Worm (Caenorhabditis elegans) whole organism, L4 larva: ENCODE data around the gene ddi-1.

Experiments used
- F49E8.2 ChIP-seq: sonication (generic microtip); optimal IDR thresholded peaks from 2 replicates; lab custom pipeline; 2016; ENCODE audit warnings: missing compliant biosample characterization, mild to moderate bottlenecking, missing genetic modification characterization, borderline replicate concordance
- T26A8.4 ChIP-seq: fragments of 200-800 bp; sonication (Bioruptor generic); IDR thresholded peaks from 2 replicates; pipeline ENCODE4 v1.3.6; 2022; ENCODE audit warnings: missing genetic modification characterization, missing compliant biosample characterization
- Y48G9A.11 ChIP-seq: fragments of 200-800 bp; sonication (Bioruptor generic); IDR thresholded peaks from 2 replicates; pipeline ENCODE4 v1.3.6; 2022; ENCODE audit warnings: missing genetic modification reagents, missing genetic modification characterization, missing compliant biosample characterization
- Y5F2A.4 ChIP-seq: fragments of 200-800 bp; sonication (Bioruptor generic); optimal IDR thresholded peaks from 2 replicates; lab custom pipeline; 2018; ENCODE audit warnings: mild to moderate bottlenecking, missing genetic modification characterization, missing compliant biosample characterization
- ZK337.2 ChIP-seq: fragments of 200-800 bp; sonication (Bioruptor generic); IDR thresholded peaks from 2 replicates; pipeline ENCODE4 v1.3.6; 2022; ENCODE audit warnings: missing genetic modification reagents, missing genetic modification characterization, missing compliant biosample characterization
- ama-1 ChIP-seq: fragments of 150-350 bp; optimal IDR thresholded peaks from 2 replicates; lab custom pipeline; 2014; ENCODE audit warnings: inconsistent platforms, mixed read lengths
- ceh-28 ChIP-seq: fragments of 150-350 bp; optimal IDR thresholded peaks from 2 replicates; lab custom pipeline; 2014; ENCODE audit warnings: missing biosample characterization, missing genetic modification reagents, missing genetic modification characterization
- ceh-32 ChIP-seq: sonication (generic microtip); optimal IDR thresholded peaks from 2 replicates; lab custom pipeline; 2016; ENCODE audit warnings: mild to moderate bottlenecking, missing genetic modification characterization, missing compliant biosample characterization; ENCODE audit not compliant: poor library complexity
- ceh-44 ChIP-seq: fragments of 200-800 bp; sonication (Bioruptor generic); IDR thresholded peaks from 2 replicates; pipeline ENCODE4 v1.3.6; 2022; ENCODE audit warnings: missing genetic modification reagents, missing genetic modification characterization, missing compliant biosample characterization
- ceh-82 ChIP-seq: sonication (generic microtip); optimal IDR thresholded peaks from 2 replicates; lab custom pipeline; 2017; ENCODE audit warnings: missing biosample characterization, missing genetic modification characterization
- daf-16 ChIP-seq, 3 experiments: sonication (generic microtip); optimal IDR thresholded peaks; 2 replicates each; lab custom pipeline; 2016 to 2017; ENCODE audit warnings: missing genetic modification characterization in 3 of 3, missing genetic modification reagents in 3 of 3, mild to moderate bottlenecking in 2 of 3, missing compliant biosample characterization in 2 of 3, missing biosample characterization in 1 of 3, moderate library complexity in 1 of 3
- daf-8 ChIP-seq: fragments of 200-800 bp; sonication (Bioruptor generic); IDR thresholded peaks from 2 replicates; pipeline ENCODE4 v1.3.6; 2022; ENCODE audit warnings: missing genetic modification characterization, missing compliant biosample characterization
- dmd-9 ChIP-seq: fragments of 200-800 bp; sonication (Bioruptor generic); IDR thresholded peaks from 2 replicates; pipeline ENCODE4 v1.3.6; 2022; ENCODE audit warnings: missing genetic modification reagents, missing genetic modification characterization, missing compliant biosample characterization
- dpl-1 ChIP-seq: fragments of 150-350 bp; optimal IDR thresholded peaks from 2 replicates; lab custom pipeline; 2014; ENCODE audit warnings: missing biosample characterization, missing genetic modification reagents, missing genetic modification characterization
- gei-8 ChIP-seq: fragments of 200-800 bp; sonication (Bioruptor generic); optimal IDR thresholded peaks from 2 replicates; lab custom pipeline; 2018; ENCODE audit warnings: mild to moderate bottlenecking, missing genetic modification characterization, missing compliant biosample characterization
- hlh-30 ChIP-seq: sonication (generic microtip); optimal IDR thresholded peaks from 2 replicates; lab custom pipeline; 2017; ENCODE audit warnings: antibody characterized with exemption, mild to moderate bottlenecking, missing genetic modification characterization, missing compliant biosample characterization; ENCODE audit not compliant: insufficient read depth
- hmg-1.1 ChIP-seq: fragments of 200-800 bp; sonication (Bioruptor generic); IDR thresholded peaks from 2 replicates; pipeline ENCODE4 v1.3.6; 2022; ENCODE audit warnings: missing genetic modification reagents, missing genetic modification characterization, missing compliant biosample characterization
- lin-1 ChIP-seq: fragments of 200-800 bp; sonication (Bioruptor generic); IDR thresholded peaks from 2 replicates; pipeline ENCODE4 v1.3.6; 2022; ENCODE audit warnings: missing genetic modification reagents, missing genetic modification characterization, missing compliant biosample characterization
- lin-15B ChIP-seq: fragments of 150-350 bp; sonication (generic microtip); optimal IDR thresholded peaks from 3 replicates; lab custom pipeline; 2014; ENCODE audit warnings: missing biosample characterization, missing genetic modification characterization
- lir-3 ChIP-seq: sonication (generic microtip); optimal IDR thresholded peaks from 2 replicates; lab custom pipeline; 2016; ENCODE audit warnings: mild to moderate bottlenecking, missing genetic modification characterization, missing compliant biosample characterization
- nhr-102 ChIP-seq: sonication (generic microtip); optimal IDR thresholded peaks from 2 replicates; lab custom pipeline; 2016; ENCODE audit warnings: mild to moderate bottlenecking, missing genetic modification characterization, moderate library complexity, missing compliant biosample characterization
- nhr-111 ChIP-seq: fragments of 200-800 bp; sonication (Bioruptor generic); optimal IDR thresholded peaks from 2 replicates; lab custom pipeline; 2018; ENCODE audit warnings: mild to moderate bottlenecking, missing genetic modification characterization, missing compliant biosample characterization
- nhr-28 ChIP-seq: fragments of 150-350 bp; optimal IDR thresholded peaks from 2 replicates; lab custom pipeline; 2014; ENCODE audit warnings: missing biosample characterization, missing genetic modification characterization
- nhr-48 ChIP-seq: sonication (generic microtip); optimal IDR thresholded peaks from 2 replicates; lab custom pipeline; 2016; ENCODE audit warnings: mild to moderate bottlenecking, missing genetic modification characterization, missing compliant biosample characterization
- nhr-77 ChIP-seq: fragments of 150-350 bp; optimal IDR thresholded peaks from 2 replicates; lab custom pipeline; 2014; ENCODE audit warnings: missing biosample characterization, missing genetic modification characterization
- pha-4 ChIP-seq, 2 experiments: fragments of 150-350 bp in 1 of 2; fragments of 200-800 bp in 1 of 2; sonication (Bioruptor generic) in 1 of 2; IDR thresholded peaks in 1 of 2; optimal IDR thresholded peaks in 1 of 2; 2 replicates each; pipeline versions ENCODE4 v1.3.6 to Lab custom; 2014 to 2022; ENCODE audit warnings: missing genetic modification characterization in 2 of 2, missing genetic modification reagents in 2 of 2, missing biosample characterization in 1 of 2, missing compliant biosample characterization in 1 of 2
- rbr-2 ChIP-seq: sonication (generic microtip); optimal IDR thresholded peaks from 2 replicates; lab custom pipeline; 2016; ENCODE audit warnings: missing genotype, missing genetic modification characterization, missing compliant biosample characterization
- snpc-1.2 ChIP-seq: fragments of 200-800 bp; sonication (Bioruptor generic); IDR thresholded peaks from 2 replicates; pipeline ENCODE4 v1.3.6; 2022; ENCODE audit warnings: missing genetic modification reagents, missing genetic modification characterization, missing compliant biosample characterization
- unc-39 ChIP-seq: sonication (generic microtip); optimal IDR thresholded peaks from 2 replicates; lab custom pipeline; 2017; ENCODE audit warnings: missing biosample characterization, missing genetic modification characterization
- unc-62 ChIP-seq, 3 experiments: fragments of 150-350 bp in 1 of 3; sonication (generic microtip); optimal IDR thresholded peaks in 2 of 3; peaks in 1 of 3; 1 replicate in 1 of 3; 2 replicates in 2 of 3; lab custom pipeline; 2014 to 2017; ENCODE audit warnings: missing biosample characterization in 3 of 3, missing genetic modification characterization in 3 of 3, missing genetic modification reagents in 3 of 3, missing genotype in 1 of 3

The ddi-1 gene

DNA sequence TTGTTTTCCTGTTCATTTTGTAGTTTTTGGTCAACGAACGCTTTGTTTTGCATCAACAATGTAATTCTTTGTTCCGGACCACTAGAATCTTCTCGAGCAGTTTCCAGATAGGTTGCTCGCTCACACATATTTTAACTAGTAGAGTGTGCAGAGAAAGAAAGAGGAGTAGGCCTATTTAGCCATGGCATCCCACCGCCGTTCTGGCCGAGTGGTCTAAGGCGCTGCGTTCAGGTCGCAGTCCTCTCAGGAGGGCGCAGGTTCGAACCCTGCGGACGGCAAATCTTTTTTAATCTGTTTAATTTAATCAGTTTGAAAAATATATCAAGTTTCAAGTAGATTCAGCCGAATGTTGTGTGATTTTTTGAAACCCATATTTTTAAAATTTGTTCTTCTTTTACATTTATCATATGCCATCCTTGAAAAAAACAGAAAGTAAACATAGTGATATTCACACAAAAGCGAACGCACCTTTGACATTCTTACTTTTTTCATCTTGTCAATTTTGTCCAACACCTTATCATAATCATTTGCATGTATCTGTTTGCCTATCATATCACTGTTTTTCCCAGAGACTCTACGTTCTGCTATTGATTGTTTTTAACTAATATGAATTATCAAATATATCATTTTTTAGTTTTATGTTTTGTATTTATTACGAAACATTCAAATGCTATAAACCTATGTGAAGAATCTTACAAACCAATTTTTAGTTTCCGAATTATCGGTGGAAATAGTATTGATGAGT lies 34.1 kb downstream of the ddi-1 start, which contains the start of gene try-3 (continued):
- TF ChIP-seq Y5F2A.4 = peak; percentile 26
- peak; percentile 0 to 45 for TF ChIP-seq daf-16 (GFP tag; optimal IDR thresholded peaks at IDR 0.05; lab: Kevin White, UChicago)
- TF ChIP-seq daf-16 (tag; optimal IDR thresholded peaks at IDR 0.05; lab: Kevin White, UChicago) = peak; percentile 79
- TF ChIP-seq nhr-28 (tag; lab: Kevin White, UChicago) = peak; percentile 52
- peak; percentile 88 for TF ChIP-seq hmg-1.1
- TF ChIP-seq nhr-111 (GFP tag; lab: Kevin White, UChicago) = no peak
- TF ChIP-seq nhr-102 (tag; lab: Kevin White, UChicago) = peak; percentile 46
- TF ChIP-seq, all 104 proteins: peak for 63

DNA sequence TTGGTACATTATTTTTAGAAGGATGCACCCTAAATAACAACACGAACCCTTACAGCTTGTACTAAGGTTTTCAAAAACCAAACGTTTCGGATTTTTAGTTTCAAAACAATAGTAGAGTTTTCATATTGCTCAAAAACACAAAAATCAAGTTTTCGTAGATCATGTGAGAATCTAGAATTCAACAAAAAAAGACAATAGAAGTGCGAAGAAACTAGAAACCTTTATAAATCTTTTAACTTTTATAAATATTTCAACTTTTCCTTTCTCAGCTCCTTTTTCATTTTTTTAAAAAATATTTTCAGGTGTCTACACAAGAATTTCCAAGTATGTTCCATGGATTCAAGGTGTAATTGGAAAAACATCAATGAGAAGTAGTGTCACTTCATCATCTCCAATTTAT lies 37.8 kb downstream of the ddi-1 start, which contains the start of gene best-9:
best-9 (plus strand) TSS at position 301 of the 400 bp plus-strand sequence.
- TF ChIP-seq ZK337.2 (GFP tag; lab: Robert Waterston, UW) = no peak
- no peak for TF ChIP-seq gei-8 (GFP tag; lab: Kevin White, UChicago)
- no peak for TF ChIP-seq ceh-32
- TF ChIP-seq ceh-44 = no peak
- TF ChIP-seq pha-4 (GFP tag; IDR thresholded peaks at IDR 0.05; lab: Robert Waterston, UW) = no peak
- no peak for TF ChIP-seq pha-4 (tag; optimal IDR thresholded peaks at IDR 0.05; lab: Kevin White, UChicago)
- no peak for TF ChIP-seq rbr-2 (tag; lab: Kevin White, UChicago)
- TF ChIP-seq daf-8 (GFP tag; lab: Robert Waterston, UW) = no peak
- no peak for TF ChIP-seq Y48G9A.11 (GFP tag; lab: Robert Waterston, UW)
- TF ChIP-seq ceh-82 (tag; lab: Kevin White, UChicago) = no peak
- no peak for TF ChIP-seq unc-39
- no peak for TF ChIP-seq nhr-77 (tag; lab: Kevin White, UChicago)
- no peak for TF ChIP-seq ceh-28 (tag; lab: Kevin White, UChicago)
- no peak for TF ChIP-seq lir-3
- no peak for TF ChIP-seq F49E8.2 (tag; lab: Kevin White, UChicago)
- TF ChIP-seq T26A8.4 (GFP tag; lab: Robert Waterston, UW) = no peak
- TF ChIP-seq unc-62 (GFP tag; optimal IDR thresholded peaks at IDR 0.05 in 1 of 2; lab: Kevin White, UChicago) = no peak
- TF ChIP-seq unc-62 (tag; optimal IDR thresholded peaks at IDR 0.05; lab: Kevin White, UChicago) = no peak
- TF ChIP-seq dpl-1 (GFP tag; lab: Kevin White, UChicago) = no peak
- TF ChIP-seq lin-1 (GFP tag; lab: Robert Waterston, UW) = no peak
- TF ChIP-seq, all 104 proteins: peak for 0

DNA sequence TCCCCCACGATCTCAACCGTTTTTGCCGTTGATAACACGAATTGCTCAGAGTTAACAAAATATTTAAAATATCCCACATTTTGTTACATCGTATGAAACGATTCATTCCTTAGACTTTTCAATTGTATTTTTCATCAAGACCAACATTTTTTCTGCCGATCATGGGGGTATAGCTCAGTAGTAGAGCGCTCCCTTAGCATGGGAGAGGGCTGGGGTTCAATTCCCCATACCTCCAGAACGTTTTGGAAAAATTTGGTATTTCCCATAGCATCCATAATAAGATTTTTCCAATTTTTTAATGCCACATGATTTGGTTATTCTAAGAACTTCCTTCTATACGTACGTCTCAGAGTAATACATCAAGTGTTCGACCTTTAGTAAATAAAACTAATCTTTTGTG lies 39.4 kb downstream of the ddi-1 start:
- TF ChIP-seq ama-1 (lab: Kevin White, UChicago) (no peak), unc-62 (GFP tag; optimal IDR thresholded peaks at IDR 0.05 in 1 of 2; lab: Kevin White, UChicago) (peak in 1 of 2 experiments; percentile 50), unc-62 (tag; optimal IDR thresholded peaks at IDR 0.05; lab: Kevin White, UChicago) (no peak), snpc-1.2 (GFP tag; lab: Robert Waterston, UW) (0 out of 2 replicates have a peak, but pooled peaks have one; percentile 62)

DNA sequence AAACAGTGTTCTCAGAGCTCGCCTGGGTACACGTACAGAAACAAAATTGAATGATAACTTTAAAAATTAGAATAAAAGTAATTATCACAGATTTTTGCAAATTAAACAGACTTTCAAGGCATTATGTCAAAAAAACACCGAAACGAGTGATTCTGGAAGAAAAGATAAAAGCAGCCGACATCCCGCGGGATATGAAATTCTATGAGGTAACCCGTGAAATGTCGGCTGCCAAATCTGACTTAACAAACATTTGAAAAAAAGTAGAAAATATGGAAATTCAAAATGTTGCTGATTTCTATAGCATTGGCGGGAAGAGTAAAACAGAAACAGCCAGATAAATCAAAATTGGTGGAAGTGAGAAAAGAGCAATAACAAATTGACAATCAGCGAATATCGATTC lies 42.9 kb downstream of the ddi-1 start:
- TF ChIP-seq hlh-30 (tag; lab: Kevin White, UChicago) = no peak
- no peak for TF ChIP-seq ceh-28 (tag; lab: Kevin White, UChicago)
- TF ChIP-seq lin-15B (tag; lab: Kevin White, UChicago) = no peak
- TF ChIP-seq dmd-9 (GFP tag; lab: Robert Waterston, UW) = no peak
- TF ChIP-seq snpc-1.2 (GFP tag; lab: Robert Waterston, UW) = no peak
- TF ChIP-seq ZK337.2 (GFP tag; lab: Robert Waterston, UW) = no peak
- TF ChIP-seq Y5F2A.4 = no peak
- no peak for TF ChIP-seq nhr-48 (tag; lab: Kevin White, UChicago)
- TF ChIP-seq, all 104 proteins: peak for 0
